Worm (Caenorhabditis elegans) whole organism, L4/young adult: Measurements from ENCODE around the gene inx-9.

ENCODE experiments used
- W03F9.2 ChIP-seq: fragments of 150-350 bp; optimal IDR thresholded peaks from 2 replicates; lab custom pipeline; 2014; ENCODE audit warnings: missing biosample characterization, missing genetic modification characterization
- dao-5 ChIP-seq: sonication (generic microtip); optimal IDR thresholded peaks from 2 replicates; lab custom pipeline; 2016; ENCODE audit warnings: missing genotype, missing genetic modification characterization, moderate library complexity, missing compliant biosample characterization
- him-1 ChIP-seq: sonication (generic microtip); optimal IDR thresholded peaks from 2 replicates; lab custom pipeline; 2016; ENCODE audit warnings: missing genotype, missing genetic modification reagents, missing genetic modification characterization, missing compliant biosample characterization

ce11 chrIV:11645354-11645753, 30.8 kb upstream of the inx-9 start:
- no peak for TF ChIP-seq him-1 (tag; lab: Kevin White, UChicago)
- no peak for TF ChIP-seq dao-5
- TF ChIP-seq W03F9.2 (tag; lab: Kevin White, UChicago) = no peak
